Fruit fly (Drosophila melanogaster): Measurements from ENCODE around the gene CG12012.

DNA sequence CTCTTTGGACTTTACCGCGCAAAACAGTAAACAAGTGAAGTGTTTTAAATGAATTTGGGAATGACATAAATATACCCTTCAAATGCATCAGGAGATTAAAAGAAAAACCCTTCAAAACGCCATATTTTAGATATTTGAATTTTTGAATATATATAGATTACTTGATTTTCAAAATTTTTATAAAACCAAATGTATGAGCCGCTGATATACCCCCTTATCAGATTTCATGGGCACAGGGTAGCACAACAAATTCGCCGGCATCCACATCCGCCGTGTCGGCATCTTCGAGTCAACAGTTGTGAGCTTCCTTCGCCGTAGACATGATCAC, 1.4 kb downstream of the CG12012 start, which contains the start of gene Ids:
- TF ChIP-seq Hr96 (GFP tag; optimal IDR thresholded peaks at IDR 0.05) (no peak), toe (GFP tag; optimal IDR thresholded peaks at IDR 0.05) (no peak), CG1620 (GFP tag; optimal IDR thresholded peaks at IDR 0.05) (no peak)

Data from whole organism, adult.